Fruit fly (Drosophila melanogaster): ENCODE data around the gene Snoo.

Gene Snoo

dm6 chr2L:8030693-8031210, 46.8 kb upstream of the Snoo start, which contains the start of gene Cka (continued):
- no peak for TF ChIP-seq sna (GFP tag; IDR thresholded peaks at IDR 0.05; ENCODE audit: partially characterized antibody)
- TF ChIP-seq CG3995 (GFP tag; optimal IDR thresholded peaks at IDR 0.05), result peak; percentile 50
- no peak for TF ChIP-seq CG11093 (GFP tag; IDR thresholded peaks at IDR 0.05)
- no peak; the same call in 1 of the 2 replicates for TF ChIP-seq Adf1 (GFP tag; IDR thresholded peaks at IDR 0.05)
- no peak for TF ChIP-seq Opbp (GFP tag; IDR thresholded peaks at IDR 0.05; ENCODE audit: partially characterized antibody)
- TF ChIP-seq CG11695 (GFP tag; IDR thresholded peaks at IDR 0.05), result no peak
- TF ChIP-seq CG18764 (GFP tag; optimal IDR thresholded peaks at IDR 0.05), result no peak
- no peak for TF ChIP-seq ssp (GFP tag; IDR thresholded peaks at IDR 0.05)
- no peak for TF ChIP-seq CG9437 (GFP tag; optimal IDR thresholded peaks at IDR 0.05)
- TF ChIP-seq chm (GFP tag; IDR thresholded peaks at IDR 0.05), result peak; percentile 54; the same call in 1 of the 2 replicates
- TF ChIP-seq CG13296 (GFP tag; optimal IDR thresholded peaks at IDR 0.05), result peak; percentile 21
- peak; percentile 93 for TF ChIP-seq CG4617 (GFP tag; optimal IDR thresholded peaks at IDR 0.05; ENCODE audit: borderline replicate concordance)
- TF ChIP-seq az2 (GFP tag; optimal IDR thresholded peaks at IDR 0.05), result no peak
- TF ChIP-seq Hmr (GFP tag; optimal IDR thresholded peaks at IDR 0.05), result peak; percentile 42
- TF ChIP-seq CG10462 (GFP tag; optimal IDR thresholded peaks at IDR 0.05), result no peak
- peak; percentile 96 for TF ChIP-seq YL-1 (GFP tag; optimal IDR thresholded peaks at IDR 0.05)
- no peak; the same call in 1 of the 2 replicates for TF ChIP-seq Taf1 (GFP tag; IDR thresholded peaks at IDR 0.05)
- TF ChIP-seq NC2β (GFP tag; optimal IDR thresholded peaks at IDR 0.05), result no peak
- TF ChIP-seq CG13775 (GFP tag; optimal IDR thresholded peaks at IDR 0.05), result no peak
- no peak for TF ChIP-seq fd3F (GFP tag; optimal IDR thresholded peaks at IDR 0.05)
- TF ChIP-seq CG13894 (tag; optimal IDR thresholded peaks at IDR 0.05), result no peak
- TF ChIP-seq CG31441 (GFP tag; IDR thresholded peaks at IDR 0.05), result no peak
- no peak for TF ChIP-seq Doc2 (GFP tag; IDR thresholded peaks at IDR 0.05)
- no peak for TF ChIP-seq tio (GFP tag; optimal IDR thresholded peaks at IDR 0.05)
- TF ChIP-seq Bdp1 (GFP tag; optimal IDR thresholded peaks at IDR 0.05), result no peak
- TF ChIP-seq oc (tag; optimal IDR thresholded peaks at IDR 0.05), result no peak
- 0 out of 3 replicates have a peak, but pooled peaks have one; percentile 12 for TF ChIP-seq sr (GFP tag; IDR thresholded peaks at IDR 0.05)
- TF ChIP-seq CG10979 (tag; optimal IDR thresholded peaks at IDR 0.05), result no peak
- TF ChIP-seq bowl (GFP tag; IDR thresholded peaks at IDR 0.05), result no peak
- TF ChIP-seq CG12104 (GFP tag; optimal IDR thresholded peaks at IDR 0.05), result no peak
- no peak for TF ChIP-seq grau (tag; optimal IDR thresholded peaks at IDR 0.05)
- TF ChIP-seq CG9932 (GFP tag; IDR thresholded peaks at IDR 0.05), result no peak
- no peak for TF ChIP-seq hbn (GFP tag; IDR thresholded peaks at IDR 0.05; ENCODE audit: partially characterized antibody)
- TF ChIP-seq CG15479 (GFP tag; optimal IDR thresholded peaks at IDR 0.05), result peak; percentile 92
- 0 out of 2 replicates have a peak, but pooled peaks have one; percentile 27 for TF ChIP-seq CG42726 (GFP tag; IDR thresholded peaks at IDR 0.05; ENCODE audit: partially characterized antibody)
- no peak for TF ChIP-seq Bteb2 (GFP tag; optimal IDR thresholded peaks at IDR 0.05)
- no peak for TF ChIP-seq CG17568 (GFP tag; optimal IDR thresholded peaks at IDR 0.05)
- TF ChIP-seq CG7987 (GFP tag; optimal IDR thresholded peaks at IDR 0.05), result peak; percentile 16
- TF ChIP-seq HLH54F (GFP tag; optimal IDR thresholded peaks at IDR 0.05), result no peak
- TF ChIP-seq CG16779 (GFP tag; IDR thresholded peaks at IDR 0.05), result no peak
- peak; percentile 7 for TF ChIP-seq phol (tag; optimal IDR thresholded peaks at IDR 0.05)
- peak; percentile 52 for TF ChIP-seq gsb-n (tag; optimal IDR thresholded peaks at IDR 0.05)
- peak; percentile 46 for TF ChIP-seq CG33557 (GFP tag; optimal IDR thresholded peaks at IDR 0.05)
- no peak for TF ChIP-seq odd (GFP tag; optimal IDR thresholded peaks at IDR 0.05)
- TF ChIP-seq Bgb (GFP tag; IDR thresholded peaks at IDR 0.05; ENCODE audit: partially characterized antibody), result peak; percentile 61; the same call in 1 of the 2 replicates
- TF ChIP-seq CG7928 (GFP tag; optimal IDR thresholded peaks at IDR 0.05), result no peak
- no peak for TF ChIP-seq CG17328 (GFP tag; IDR thresholded peaks at IDR 0.05)
- no peak for TF ChIP-seq Atf-2 (GFP tag; optimal IDR thresholded peaks at IDR 0.05)
- no peak for TF ChIP-seq CG3407 (GFP tag; optimal IDR thresholded peaks at IDR 0.05)
- no peak for TF ChIP-seq Xrp1 (GFP tag; IDR thresholded peaks at IDR 0.05)

All from whole organism, embryonic.